Worm (Caenorhabditis elegans) whole organism, L4 larva: ENCODE data around the gene M03C11.6.
A peak's percentile ranks its signal among the peaks of the same experiment; 100 is the strongest.

Experiments used
- D1046.2 ChIP-seq: fragments of 200-800 bp; sonication (Bioruptor generic); IDR thresholded peaks from 2 replicates; pipeline ENCODE4 v1.3.6; 2022; ENCODE audit warnings: missing genetic modification characterization, missing compliant biosample characterization
- F10B5.3 ChIP-seq: sonication (generic microtip); optimal IDR thresholded peaks from 2 replicates; lab custom pipeline; 2016; ENCODE audit warnings: mild to moderate bottlenecking, missing genetic modification characterization, missing compliant biosample characterization
- R02D3.7 ChIP-seq: fragments of 150-350 bp; sonication (generic microtip); optimal IDR thresholded peaks from 3 replicates; lab custom pipeline; 2014; ENCODE audit warnings: missing biosample characterization, missing genetic modification characterization
- T26A8.4 ChIP-seq: fragments of 200-800 bp; sonication (Bioruptor generic); IDR thresholded peaks from 2 replicates; pipeline ENCODE4 v1.3.6; 2022; ENCODE audit warnings: missing genetic modification characterization, missing compliant biosample characterization
- Y5F2A.4 ChIP-seq: fragments of 200-800 bp; sonication (Bioruptor generic); optimal IDR thresholded peaks from 2 replicates; lab custom pipeline; 2018; ENCODE audit warnings: mild to moderate bottlenecking, missing genetic modification characterization, missing compliant biosample characterization
- Y75B8A.6 ChIP-seq: fragments of 200-800 bp; sonication (Bioruptor generic); IDR thresholded peaks from 2 replicates; pipeline ENCODE4 v1.3.6; 2022; ENCODE audit warnings: missing genetic modification reagents, missing genetic modification characterization, missing compliant biosample characterization
- ZK546.5 ChIP-seq, 2 experiments: sonication (generic microtip); optimal IDR thresholded peaks; 2 replicates each; lab custom pipeline; 2017; ENCODE audit warnings: missing biosample characterization in 2 of 2, missing genetic modification characterization in 2 of 2
- aha-1 ChIP-seq: fragments of 150-350 bp; peaks from one replicate; lab custom pipeline; 2014; ENCODE audit warnings: missing biosample characterization, missing genetic modification characterization
- aly-2 ChIP-seq: sonication (generic microtip); optimal IDR thresholded peaks from 2 replicates; lab custom pipeline; 2018; ENCODE audit warnings: missing biosample characterization, missing genetic modification characterization
- arid-1 ChIP-seq: fragments of 200-800 bp; sonication (Bioruptor generic); conservative IDR thresholded peaks from 2 replicates; pipeline ENCODE4 v1.3.6; 2022; ENCODE audit warnings: missing genetic modification reagents, missing genetic modification characterization, missing compliant biosample characterization
- attf-4 ChIP-seq: sonication (generic microtip); optimal IDR thresholded peaks from 3 replicates; lab custom pipeline; 2017; ENCODE audit warnings: missing biosample characterization, missing genetic modification characterization
- ceh-20 ChIP-seq: fragments of 200-800 bp; sonication (Bioruptor generic); IDR thresholded peaks from 2 replicates; pipeline ENCODE4 v1.3.6; 2022; ENCODE audit warnings: missing genetic modification reagents, missing genetic modification characterization, missing compliant biosample characterization
- ceh-28 ChIP-seq: fragments of 150-350 bp; optimal IDR thresholded peaks from 2 replicates; lab custom pipeline; 2014; ENCODE audit warnings: missing biosample characterization, missing genetic modification reagents, missing genetic modification characterization
- ceh-32 ChIP-seq: sonication (generic microtip); optimal IDR thresholded peaks from 2 replicates; lab custom pipeline; 2016; ENCODE audit warnings: mild to moderate bottlenecking, missing genetic modification characterization, missing compliant biosample characterization; ENCODE audit not compliant: poor library complexity
- ceh-44 ChIP-seq: fragments of 200-800 bp; sonication (Bioruptor generic); IDR thresholded peaks from 2 replicates; pipeline ENCODE4 v1.3.6; 2022; ENCODE audit warnings: missing genetic modification reagents, missing genetic modification characterization, missing compliant biosample characterization
- ces-1 ChIP-seq: fragments of 150-350 bp; sonication (generic microtip); optimal IDR thresholded peaks from 4 replicates; lab custom pipeline; 2014; ENCODE audit warnings: missing biosample characterization, missing genetic modification reagents, missing genetic modification characterization
- cey-2 ChIP-seq: sonication (generic microtip); optimal IDR thresholded peaks from 3 replicates; lab custom pipeline; 2017; ENCODE audit warnings: missing genetic modification characterization, mild to moderate bottlenecking, missing compliant biosample characterization, antibody characterized with exemption, borderline replicate concordance; ENCODE audit not compliant: insufficient read depth
- ctbp-1 ChIP-seq: fragments of 200-800 bp; sonication (Bioruptor generic); IDR thresholded peaks from 2 replicates; pipeline ENCODE4 v1.3.6; 2022; ENCODE audit warnings: missing genetic modification reagents, missing genetic modification characterization, missing compliant biosample characterization
- daf-19 ChIP-seq: fragments of 200-800 bp; sonication (Bioruptor generic); conservative IDR thresholded peaks from 2 replicates; pipeline ENCODE4 v1.3.6; 2022; ENCODE audit warnings: missing genetic modification characterization, missing compliant biosample characterization
- dmd-8 ChIP-seq: fragments of 200-800 bp; sonication (Bioruptor generic); IDR thresholded peaks from 2 replicates; pipeline ENCODE4 v1.3.6; 2022; ENCODE audit warnings: missing genetic modification characterization, missing compliant biosample characterization
- dpl-1 ChIP-seq: fragments of 150-350 bp; optimal IDR thresholded peaks from 2 replicates; lab custom pipeline; 2014; ENCODE audit warnings: missing biosample characterization, missing genetic modification reagents, missing genetic modification characterization
- duxl-1 ChIP-seq: sonication (generic microtip); optimal IDR thresholded peaks from 2 replicates; lab custom pipeline; 2016; ENCODE audit warnings: mild to moderate bottlenecking, missing genetic modification characterization, moderate library complexity, missing compliant biosample characterization; ENCODE audit not compliant: poor library complexity
- dve-1 ChIP-seq: sonication (generic microtip); optimal IDR thresholded peaks from 2 replicates; lab custom pipeline; 2017; ENCODE audit warnings: antibody characterized with exemption, mild to moderate bottlenecking, missing genetic modification characterization, missing compliant biosample characterization; ENCODE audit not compliant: insufficient read depth
- egl-27 ChIP-seq: sonication (generic microtip); optimal IDR thresholded peaks from 3 replicates; lab custom pipeline; 2017; ENCODE audit warnings: missing biosample characterization, missing genetic modification reagents, missing genetic modification characterization
- egl-43 ChIP-seq: fragments of 200-800 bp; sonication (Bioruptor generic); IDR thresholded peaks from 2 replicates; pipeline ENCODE4 v1.3.6; 2022; ENCODE audit warnings: missing genetic modification reagents, missing genetic modification characterization, missing compliant biosample characterization
- gei-8 ChIP-seq: fragments of 200-800 bp; sonication (Bioruptor generic); optimal IDR thresholded peaks from 2 replicates; lab custom pipeline; 2018; ENCODE audit warnings: mild to moderate bottlenecking, missing genetic modification characterization, missing compliant biosample characterization
- hmg-1.1 ChIP-seq: fragments of 200-800 bp; sonication (Bioruptor generic); IDR thresholded peaks from 2 replicates; pipeline ENCODE4 v1.3.6; 2022; ENCODE audit warnings: missing genetic modification reagents, missing genetic modification characterization, missing compliant biosample characterization
- lin-1 ChIP-seq: fragments of 200-800 bp; sonication (Bioruptor generic); IDR thresholded peaks from 2 replicates; pipeline ENCODE4 v1.3.6; 2022; ENCODE audit warnings: missing genetic modification reagents, missing genetic modification characterization, missing compliant biosample characterization
- lin-29 ChIP-seq: fragments of 200-800 bp; sonication (Bioruptor generic); IDR thresholded peaks from 2 replicates; pipeline ENCODE4 v1.3.6; 2022; ENCODE audit warnings: missing genetic modification reagents, missing genetic modification characterization, missing compliant biosample characterization
- lin-39 ChIP-seq: fragments of 150-350 bp; optimal IDR thresholded peaks from 2 replicates; lab custom pipeline; 2014; ENCODE audit warnings: missing biosample characterization, missing genetic modification reagents, missing genetic modification characterization
- lir-3 ChIP-seq: sonication (generic microtip); optimal IDR thresholded peaks from 2 replicates; lab custom pipeline; 2016; ENCODE audit warnings: mild to moderate bottlenecking, missing genetic modification characterization, missing compliant biosample characterization
- lsy-2 ChIP-seq, 2 experiments: fragments of 150-350 bp in 1 of 2; sonication (generic microtip) in 1 of 2; optimal IDR thresholded peaks; 2 replicates each; lab custom pipeline; 2014 to 2017; ENCODE audit warnings: missing biosample characterization in 2 of 2, missing genetic modification characterization in 2 of 2
- madf-5 ChIP-seq, 2 experiments: fragments of 200-800 bp; sonication (Bioruptor generic); IDR thresholded peaks; 2 replicates each; pipeline ENCODE4 v1.3.6; 2022; ENCODE audit warnings: missing compliant biosample characterization in 2 of 2, missing genetic modification characterization in 2 of 2
- mdl-1 ChIP-seq, 2 experiments: fragments of 150-350 bp in 1 of 2; sonication (generic microtip) in 1 of 2; optimal IDR thresholded peaks; 2 replicates each; lab custom pipeline; 2014 to 2017; ENCODE audit warnings: missing biosample characterization in 2 of 2, missing genetic modification characterization in 2 of 2
- mep-1 ChIP-seq: fragments of 150-350 bp; sonication (generic microtip); optimal IDR thresholded peaks from 3 replicates; lab custom pipeline; 2014; ENCODE audit warnings: missing biosample characterization, missing genetic modification characterization
- nhr-10 ChIP-seq: fragments of 150-350 bp; optimal IDR thresholded peaks from 2 replicates; lab custom pipeline; 2014; ENCODE audit warnings: missing biosample characterization, missing genetic modification characterization
- nhr-11 ChIP-seq: fragments of 150-350 bp; optimal IDR thresholded peaks from 2 replicates; lab custom pipeline; 2014; ENCODE audit warnings: missing biosample characterization, missing genetic modification characterization
- nhr-28 ChIP-seq: fragments of 150-350 bp; optimal IDR thresholded peaks from 2 replicates; lab custom pipeline; 2014; ENCODE audit warnings: missing biosample characterization, missing genetic modification characterization
- nhr-42 ChIP-seq: fragments of 200-800 bp; sonication (Bioruptor generic); IDR thresholded peaks from 2 replicates; pipeline ENCODE4 v1.3.6; 2022; ENCODE audit warnings: missing genetic modification characterization, missing compliant biosample characterization
- nhr-76 ChIP-seq: fragments of 150-350 bp; optimal IDR thresholded peaks from 2 replicates; lab custom pipeline; 2014; ENCODE audit warnings: missing biosample characterization, missing genetic modification characterization
- rbr-2 ChIP-seq: sonication (generic microtip); optimal IDR thresholded peaks from 2 replicates; lab custom pipeline; 2016; ENCODE audit warnings: missing genotype, missing genetic modification characterization, missing compliant biosample characterization
- set-16 ChIP-seq: fragments of 200-800 bp; sonication (Bioruptor generic); IDR thresholded peaks from 2 replicates; pipeline ENCODE4 v1.3.6; 2022; ENCODE audit warnings: missing genetic modification reagents, missing genetic modification characterization, missing compliant biosample characterization
- snpc-4 ChIP-seq: fragments of 150-350 bp; optimal IDR thresholded peaks from 2 replicates; lab custom pipeline; 2014; ENCODE audit warnings: missing biosample characterization, missing genetic modification characterization
- tra-1 ChIP-seq: fragments of 200-800 bp; sonication (Bioruptor generic); IDR thresholded peaks from 2 replicates; pipeline ENCODE4 v1.3.6; 2022; ENCODE audit warnings: missing genetic modification reagents, missing genetic modification characterization, missing compliant biosample characterization
- unc-130 ChIP-seq: sonication (generic microtip); optimal IDR thresholded peaks from 2 replicates; lab custom pipeline; 2016; ENCODE audit warnings: missing genetic modification reagents, missing genetic modification characterization, missing compliant biosample characterization
- unc-39 ChIP-seq: sonication (generic microtip); optimal IDR thresholded peaks from 2 replicates; lab custom pipeline; 2017; ENCODE audit warnings: missing biosample characterization, missing genetic modification characterization
- zag-1 ChIP-seq: fragments of 150-350 bp; optimal IDR thresholded peaks from 2 replicates; lab custom pipeline; 2014; ENCODE audit warnings: missing biosample characterization, missing genetic modification characterization
- zfp-2 ChIP-seq: sonication (generic microtip); optimal IDR thresholded peaks from 2 replicates; lab custom pipeline; 2016; ENCODE audit warnings: mild to moderate bottlenecking, missing genetic modification characterization, missing compliant biosample characterization
- zip-11 ChIP-seq: fragments of 200-800 bp; sonication (Bioruptor generic); IDR thresholded peaks from 2 replicates; pipeline ENCODE4 v1.3.6; 2022; ENCODE audit warnings: missing genetic modification characterization, missing compliant biosample characterization
- zip-2 ChIP-seq: fragments of 150-350 bp; optimal IDR thresholded peaks from 2 replicates; lab custom pipeline; 2014; ENCODE audit warnings: missing biosample characterization, missing genetic modification characterization
- ztf-7 ChIP-seq: fragments of 150-350 bp; optimal IDR thresholded peaks from 2 replicates; lab custom pipeline; 2014; ENCODE audit warnings: missing biosample characterization, missing genetic modification characterization

M03C11.6 gene

DNA sequence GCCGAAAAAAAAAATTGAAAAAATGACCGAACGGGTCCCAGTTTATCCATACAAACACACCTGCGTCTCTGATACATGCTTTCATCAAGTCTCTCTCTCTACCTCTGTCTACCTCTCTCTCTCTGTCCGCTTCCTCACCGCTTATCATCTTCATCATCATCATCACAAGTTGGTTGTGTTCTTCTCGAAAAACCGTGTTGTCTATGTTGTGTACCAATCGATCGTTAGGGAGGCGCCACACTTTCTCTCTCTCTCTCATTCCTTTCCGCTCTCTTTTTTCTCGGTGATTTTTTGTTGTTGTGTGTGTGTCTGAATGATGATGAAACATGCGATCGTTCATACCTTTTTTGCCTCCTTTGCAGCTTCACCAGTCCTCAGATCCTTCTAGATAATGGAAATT, 39.8 kb upstream of the M03C11.6 start (continued):
- no peak for TF ChIP-seq set-16 (GFP tag; lab: Robert Waterston, UW)
- no peak for TF ChIP-seq lin-1 (GFP tag; lab: Robert Waterston, UW)
- no peak for TF ChIP-seq unc-130 (GFP tag; lab: Kevin White, UChicago)
- no peak for TF ChIP-seq egl-43 (GFP tag; lab: Robert Waterston, UW)
- no peak for TF ChIP-seq daf-19 (GFP tag; lab: Robert Waterston, UW)
- TF ChIP-seq lsy-2 (tag; optimal IDR thresholded peaks at IDR 0.05; lab: Kevin White, UChicago) = peak in 1 of 2 experiments; percentile 64
- peak; percentile 3 for TF ChIP-seq dpl-1 (GFP tag; lab: Kevin White, UChicago)
- no peak for TF ChIP-seq zip-11 (GFP tag; lab: Robert Waterston, UW)
- TF ChIP-seq ceh-44 (GFP tag; lab: Robert Waterston, UW) = no peak
- TF ChIP-seq hmg-1.1 (GFP tag; lab: Robert Waterston, UW) = peak; percentile 52; the same call in 1 of the 2 replicates
- TF ChIP-seq gei-8 (GFP tag; lab: Kevin White, UChicago) = no peak
- TF ChIP-seq lin-29 = no peak
- TF ChIP-seq zfp-2 (tag; lab: Kevin White, UChicago) = no peak
- TF ChIP-seq zip-2 = no peak
- TF ChIP-seq Y5F2A.4 (GFP tag; lab: Kevin White, UChicago) = no peak
- TF ChIP-seq dve-1 = peak; percentile 64
- no peak for TF ChIP-seq ztf-7 (tag; lab: Kevin White, UChicago)
- TF ChIP-seq mdl-1 (tag; optimal IDR thresholded peaks at IDR 0.05; lab: Kevin White, UChicago) = peak in 1 of 2 experiments; percentile 11
- TF ChIP-seq ceh-28 (tag; lab: Kevin White, UChicago) = peak; percentile 59
- peak; percentile 10 for TF ChIP-seq nhr-11 (tag; lab: Kevin White, UChicago)
- no peak for TF ChIP-seq nhr-76
- peak; percentile 95 for TF ChIP-seq nhr-28 (tag; lab: Kevin White, UChicago)
- TF ChIP-seq ceh-20 (GFP tag; lab: Robert Waterston, UW) = no peak
- TF ChIP-seq lir-3 (tag; lab: Kevin White, UChicago) = no peak
- no peak for TF ChIP-seq D1046.2 (GFP tag; lab: Robert Waterston, UW)
- TF ChIP-seq cey-2 = no peak
- no peak for TF ChIP-seq ces-1 (GFP tag; lab: Kevin White, UChicago)
- no peak for TF ChIP-seq R02D3.7
- no peak for TF ChIP-seq dmd-8 (GFP tag; lab: Robert Waterston, UW)
- TF ChIP-seq aly-2 (tag; lab: Kevin White, UChicago) = no peak
- peak; percentile 94 for TF ChIP-seq aha-1 (tag; lab: Kevin White, UChicago)
- TF ChIP-seq F10B5.3 (tag; lab: Kevin White, UChicago) = no peak
- no peak for TF ChIP-seq lin-39
- TF ChIP-seq T26A8.4 (GFP tag; lab: Robert Waterston, UW) = peak; percentile 32; the same call in 1 of the 2 replicates
- TF ChIP-seq egl-27 = no peak
- TF ChIP-seq rbr-2 (tag; lab: Kevin White, UChicago) = no peak
- no peak for TF ChIP-seq arid-1 (GFP tag; lab: Robert Waterston, UW)
- no peak for TF ChIP-seq madf-5 (GFP tag; IDR thresholded peaks at IDR 0.05; lab: Robert Waterston, UW)
- TF ChIP-seq, all 104 proteins: peak for 25

DNA sequence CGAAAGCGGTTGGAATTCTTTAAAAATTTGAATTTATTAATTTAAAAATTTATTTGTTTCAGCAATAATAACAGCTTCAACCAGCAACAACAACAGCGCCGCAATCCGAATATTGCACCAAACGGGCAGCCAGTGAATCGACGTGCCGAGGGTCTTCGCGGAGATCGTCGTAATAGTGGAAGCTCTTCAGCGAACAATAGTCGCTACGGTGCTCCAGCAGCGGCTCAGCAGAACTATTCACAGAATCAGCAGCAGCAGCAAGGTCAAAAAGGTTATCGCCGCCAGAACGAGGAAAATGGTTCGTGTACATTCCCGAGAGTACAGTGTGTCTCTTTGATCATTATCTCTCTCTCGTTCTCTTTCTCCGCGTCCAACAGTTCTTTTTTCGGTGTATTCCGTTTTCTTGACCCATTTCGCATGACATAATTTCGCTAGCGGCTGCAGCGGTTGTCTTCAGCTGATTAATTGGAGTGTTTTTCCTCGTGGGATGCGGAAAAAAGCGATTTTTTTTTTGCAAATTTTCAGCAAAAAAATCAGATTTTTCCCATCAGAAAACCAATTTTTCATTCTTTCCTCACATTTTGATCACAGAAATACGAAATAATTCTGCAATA, 39.2 kb upstream of the M03C11.6 start:
- TF ChIP-seq set-16 (GFP tag; lab: Robert Waterston, UW) (peak; percentile 46; the same call in 1 of the 2 replicates), mep-1 (tag; lab: Kevin White, UChicago) (no peak), ceh-32 (no peak), attf-4 (tag; lab: Kevin White, UChicago) (no peak), unc-39 (tag; lab: Kevin White, UChicago) (no peak), Y75B8A.6 (GFP tag; lab: Robert Waterston, UW) (no peak), Y5F2A.4 (GFP tag; lab: Kevin White, UChicago) (no peak), nhr-10 (tag; lab: Kevin White, UChicago) (no peak), ctbp-1 (GFP tag; lab: Robert Waterston, UW) (no peak), lir-3 (tag; lab: Kevin White, UChicago) (no peak), ZK546.5 (tag; optimal IDR thresholded peaks at IDR 0.05; lab: Kevin White, UChicago) (no peak), duxl-1 (tag; lab: Kevin White, UChicago) (no peak), nhr-42 (GFP tag; lab: Robert Waterston, UW) (no peak), aha-1 (tag; lab: Kevin White, UChicago) (peak; percentile 56), tra-1 (GFP tag; lab: Robert Waterston, UW) (no peak), zag-1 (tag; lab: Kevin White, UChicago) (no peak), snpc-4 (tag; lab: Kevin White, UChicago) (no peak), hmg-1.1 (GFP tag; lab: Robert Waterston, UW) (0 out of 2 replicates have a peak, but pooled peaks have one; percentile 14)
